Worm (Caenorhabditis elegans) whole organism, young adult: ENCODE data around the gene nep-15.
A peak's percentile ranks its signal among the peaks of the same experiment; 100 is the strongest.
"Not testable (repeated sequence)": the region's sequence is repeated elsewhere in the genome, so short reads cannot be mapped to it uniquely, and the experiment has no call there.

Experiments
- B0019.2 ChIP-seq: fragments of 200-800 bp; sonication (Bioruptor generic); conservative IDR thresholded peaks from 2 replicates; pipeline ENCODE4 v1.3.6; 2022; ENCODE audit warnings: missing genetic modification reagents, missing genetic modification characterization, missing compliant biosample characterization
- B0035.1 ChIP-seq: sonication (generic microtip); optimal IDR thresholded peaks from 2 replicates; lab custom pipeline; 2016; ENCODE audit warnings: missing genetic modification characterization, mild to moderate bottlenecking, missing compliant biosample characterization, missing genotype, missing genetic modification reagents
- C06A6.2 ChIP-seq: fragments of 200-800 bp; sonication (Bioruptor generic); conservative IDR thresholded peaks from 2 replicates; pipeline ENCODE4 v1.3.6; 2022; ENCODE audit warnings: missing genetic modification characterization, missing compliant biosample characterization
- D2030.7 ChIP-seq: fragments of 200-800 bp; sonication (Bioruptor generic); IDR thresholded peaks from 2 replicates; pipeline ENCODE4 v1.3.6; 2022; ENCODE audit warnings: missing genetic modification reagents, missing genetic modification characterization, missing compliant biosample characterization
- F10E7.11 ChIP-seq: sonication (generic microtip); optimal IDR thresholded peaks from 2 replicates; lab custom pipeline; 2017; ENCODE audit warnings: mild to moderate bottlenecking, missing genetic modification characterization, moderate library complexity, missing compliant biosample characterization
- F22D6.2 ChIP-seq: sonication (generic microtip); optimal IDR thresholded peaks from 2 replicates; lab custom pipeline; 2016; ENCODE audit warnings: mild to moderate bottlenecking, missing genetic modification characterization, missing compliant biosample characterization
- F23B12.7 ChIP-seq: sonication (generic microtip); optimal IDR thresholded peaks from 2 replicates; lab custom pipeline; 2017; ENCODE audit warnings: missing genetic modification characterization, mild to moderate bottlenecking, missing compliant biosample characterization, antibody characterized with exemption, moderate library complexity; ENCODE audit not compliant: insufficient read depth
- F37B4.10 ChIP-seq: fragments of 200-800 bp; sonication (Bioruptor generic); IDR thresholded peaks from 2 replicates; pipeline ENCODE4 v1.3.6; 2022; ENCODE audit warnings: missing genetic modification characterization, missing compliant biosample characterization
- F57C9.4 ChIP-seq: sonication (generic microtip); optimal IDR thresholded peaks from 2 replicates; lab custom pipeline; 2017; ENCODE audit warnings: mild to moderate bottlenecking, missing genetic modification characterization, missing compliant biosample characterization
- K12H6.12 ChIP-seq: fragments of 200-800 bp; sonication (Bioruptor generic); optimal IDR thresholded peaks from 2 replicates; lab custom pipeline; 2018; ENCODE audit warnings: mild to moderate bottlenecking, missing genetic modification characterization, missing compliant biosample characterization
- Y53F4B.3 ChIP-seq: fragments of 200-800 bp; sonication (Bioruptor generic); IDR thresholded peaks from 2 replicates; pipeline ENCODE4 v1.3.6; 2022; ENCODE audit warnings: missing genetic modification reagents, missing genetic modification characterization, missing compliant biosample characterization
- Y67H2A.10 ChIP-seq: fragments of 200-800 bp; sonication (Bioruptor generic); conservative IDR thresholded peaks from 2 replicates; pipeline ENCODE4 v1.3.6; 2022; ENCODE audit warnings: missing genetic modification reagents, missing genetic modification characterization, missing compliant biosample characterization
- akir-1 ChIP-seq: fragments of 200-800 bp; sonication (Bioruptor generic); optimal IDR thresholded peaks from 2 replicates; lab custom pipeline; 2018; ENCODE audit warnings: mild to moderate bottlenecking, missing genetic modification characterization, moderate library complexity, missing compliant biosample characterization
- aptf-2 ChIP-seq: fragments of 200-800 bp; sonication (Bioruptor generic); conservative IDR thresholded peaks from 2 replicates; pipeline ENCODE4 v1.3.6; 2022; ENCODE audit warnings: missing genetic modification reagents, missing genetic modification characterization, missing compliant biosample characterization
- athp-1 ChIP-seq: sonication (generic microtip); optimal IDR thresholded peaks from 2 replicates; lab custom pipeline; 2017; ENCODE audit warnings: mild to moderate bottlenecking, missing genetic modification characterization, missing compliant biosample characterization
- attf-6 ChIP-seq: fragments of 200-800 bp; sonication (Bioruptor generic); IDR thresholded peaks from 2 replicates; pipeline ENCODE4 v1.3.6; 2022; ENCODE audit warnings: missing genetic modification reagents, missing genetic modification characterization, missing compliant biosample characterization
- ceh-100 ChIP-seq: fragments of 200-800 bp; sonication (Bioruptor generic); IDR thresholded peaks from 2 replicates; pipeline ENCODE4 v1.3.6; 2022; ENCODE audit warnings: missing genetic modification reagents, missing genetic modification characterization, missing compliant biosample characterization
- ceh-40 ChIP-seq: fragments of 200-800 bp; sonication (Bioruptor generic); IDR thresholded peaks from 2 replicates; pipeline ENCODE4 v1.3.6; 2022; ENCODE audit warnings: missing genetic modification characterization, missing compliant biosample characterization
- ceh-79 ChIP-seq: sonication (generic microtip); optimal IDR thresholded peaks from 2 replicates; lab custom pipeline; 2017; ENCODE audit warnings: mild to moderate bottlenecking, missing genetic modification characterization, missing compliant biosample characterization
- ceh-91 ChIP-seq: fragments of 200-800 bp; sonication (Bioruptor generic); IDR thresholded peaks from 2 replicates; pipeline ENCODE4 v1.3.6; 2022; ENCODE audit warnings: missing genetic modification reagents, missing genetic modification characterization, missing compliant biosample characterization
- efl-1 ChIP-seq: fragments of 150-350 bp; optimal IDR thresholded peaks from 2 replicates; lab custom pipeline; 2014; ENCODE audit warnings: missing biosample characterization, missing genetic modification reagents, missing genetic modification characterization
- ekl-4 ChIP-seq: fragments of 200-800 bp; sonication (Bioruptor generic); IDR thresholded peaks from 2 replicates; pipeline ENCODE4 v1.3.6; 2022; ENCODE audit warnings: missing genetic modification reagents, missing genetic modification characterization, missing compliant biosample characterization
- ets-4 ChIP-seq: fragments of 200-800 bp; sonication (Bioruptor generic); optimal IDR thresholded peaks from 2 replicates; lab custom pipeline; 2018; ENCODE audit warnings: mild to moderate bottlenecking, missing genetic modification characterization, missing compliant biosample characterization
- fkh-3 ChIP-seq: sonication (generic microtip); optimal IDR thresholded peaks from 2 replicates; lab custom pipeline; 2016; ENCODE audit warnings: mild to moderate bottlenecking, missing genetic modification characterization, missing compliant biosample characterization
- lag-1 ChIP-seq: fragments of 200-800 bp; sonication (Bioruptor generic); IDR thresholded peaks from 2 replicates; pipeline ENCODE4 v1.3.6; 2022; ENCODE audit warnings: missing genetic modification reagents, missing genetic modification characterization, missing compliant biosample characterization
- let-526 ChIP-seq: fragments of 200-800 bp; sonication (Bioruptor generic); IDR thresholded peaks from 2 replicates; pipeline ENCODE4 v1.3.6; 2022; ENCODE audit warnings: missing genetic modification reagents, missing genetic modification characterization, missing compliant biosample characterization
- lin-26 ChIP-seq: fragments of 200-800 bp; sonication (Bioruptor generic); IDR thresholded peaks from 2 replicates; pipeline ENCODE4 v1.3.6; 2022; ENCODE audit warnings: missing genetic modification reagents, missing genetic modification characterization, missing compliant biosample characterization
- madf-10 ChIP-seq: sonication (generic microtip); optimal IDR thresholded peaks from 2 replicates; lab custom pipeline; 2016; ENCODE audit warnings: mild to moderate bottlenecking, missing genetic modification characterization, missing compliant biosample characterization
- madf-8 ChIP-seq: fragments of 200-800 bp; sonication (Bioruptor generic); conservative IDR thresholded peaks from 2 replicates; pipeline ENCODE4 v1.3.6; 2022; ENCODE audit warnings: missing genetic modification reagents, missing genetic modification characterization, missing compliant biosample characterization
- mxl-1 ChIP-seq: sonication (generic microtip); optimal IDR thresholded peaks from 2 replicates; lab custom pipeline; 2016; ENCODE audit warnings: missing genetic modification characterization, missing compliant biosample characterization
- nfyb-1 ChIP-seq: fragments of 200-800 bp; sonication (Bioruptor generic); IDR thresholded peaks from 2 replicates; pipeline ENCODE4 v1.3.6; 2022; ENCODE audit warnings: missing genetic modification reagents, missing genetic modification characterization, missing compliant biosample characterization
- nhr-179 ChIP-seq: sonication (generic microtip); optimal IDR thresholded peaks from 2 replicates; lab custom pipeline; 2016; ENCODE audit warnings: mild to moderate bottlenecking, missing genetic modification characterization, missing compliant biosample characterization
- nhr-80 ChIP-seq: sonication (generic microtip); optimal IDR thresholded peaks from 2 replicates; lab custom pipeline; 2016; ENCODE audit warnings: missing genetic modification characterization, missing compliant biosample characterization
- rcor-1 ChIP-seq: fragments of 200-800 bp; sonication (Bioruptor generic); IDR thresholded peaks from 2 replicates; pipeline ENCODE4 v1.3.6; 2022; ENCODE audit warnings: missing genetic modification reagents, missing genetic modification characterization, missing compliant biosample characterization
- repo-1 ChIP-seq: sonication (generic microtip); optimal IDR thresholded peaks from 2 replicates; lab custom pipeline; 2017; ENCODE audit warnings: mild to moderate bottlenecking, missing genetic modification characterization, missing compliant biosample characterization
- rpc-1 ChIP-seq, 2 experiments: fragments of 150-350 bp in 1 of 2; sonication (generic microtip) in 1 of 2; optimal IDR thresholded peaks; 2 replicates each; lab custom pipeline; 2014 to 2018; ENCODE audit warnings: missing biosample characterization in 1 of 2, missing genetic modification characterization in 1 of 2, missing genetic modification reagents in 1 of 2, missing genotype in 1 of 2
- snpc-1.3 ChIP-seq: sonication (generic microtip); optimal IDR thresholded peaks from 2 replicates; lab custom pipeline; 2017; ENCODE audit warnings: missing genetic modification characterization, mild to moderate bottlenecking, missing compliant biosample characterization, antibody characterized with exemption, moderate library complexity, missing genotype, missing genetic modification reagents; ENCODE audit not compliant: insufficient read depth
- somi-1 ChIP-seq: fragments of 200-800 bp; sonication (Bioruptor generic); optimal IDR thresholded peaks from 2 replicates; lab custom pipeline; 2018; ENCODE audit warnings: mild to moderate bottlenecking, missing genetic modification characterization, missing compliant biosample characterization
- unc-62 ChIP-seq: fragments of 150-350 bp; optimal IDR thresholded peaks from 2 replicates; lab custom pipeline; 2014; ENCODE audit warnings: missing biosample characterization, missing genetic modification reagents, missing genetic modification characterization
- zim-3 ChIP-seq: sonication (generic microtip); optimal IDR thresholded peaks from 2 replicates; lab custom pipeline; 2017; ENCODE audit warnings: mild to moderate bottlenecking, missing genetic modification characterization, moderate library complexity, missing compliant biosample characterization
- ztf-18 ChIP-seq: sonication (generic microtip); optimal IDR thresholded peaks from 2 replicates; lab custom pipeline; 2016; ENCODE audit warnings: missing genotype, mild to moderate bottlenecking, missing genetic modification characterization, missing compliant biosample characterization
- ztf-22 ChIP-seq: fragments of 200-800 bp; sonication (Bioruptor generic); optimal IDR thresholded peaks from 2 replicates; lab custom pipeline; 2018; ENCODE audit warnings: mild to moderate bottlenecking, missing genetic modification characterization, moderate library complexity, missing compliant biosample characterization
- ztf-25 ChIP-seq: fragments of 200-800 bp; sonication (Bioruptor generic); IDR thresholded peaks from 2 replicates; pipeline ENCODE4 v1.3.6; 2022; ENCODE audit warnings: missing genetic modification reagents, missing genetic modification characterization, missing compliant biosample characterization
- ztf-6 ChIP-seq: fragments of 200-800 bp; sonication (Bioruptor generic); IDR thresholded peaks from 2 replicates; pipeline ENCODE4 v1.3.6; 2022; ENCODE audit warnings: missing genetic modification reagents, missing genetic modification characterization, missing compliant biosample characterization

The nep-15 gene

ce11 chrX:8410754-8411153, 38.7 kb downstream of the nep-15 start, which contains the start of gene F08F1.9:
F08F1.9 (minus strand) TSS chrX:8410854.
- TF ChIP-seq efl-1; attf-6; lin-26 (GFP tag; lab: Robert Waterston, UW): not testable (repeated sequence)

ce11 chrX:8413130-8413529, 41.1 kb downstream of the nep-15 start, which contains the start of gene F08F1.4:
F08F1.4 (plus strand) TSS chrX:8413430.
- TF ChIP-seq nhr-179 (tag; lab: Kevin White, UChicago) (no peak), D2030.7 (GFP tag; lab: Robert Waterston, UW) (no peak), let-526 (GFP tag; lab: Robert Waterston, UW) (no peak), ceh-79 (tag; lab: Kevin White, UChicago) (no peak), ztf-25 (GFP tag; lab: Robert Waterston, UW) (no peak), lag-1 (GFP tag; lab: Robert Waterston, UW) (no peak), rcor-1 (no peak), repo-1 (no peak), ets-4 (GFP tag; lab: Kevin White, UChicago) (no peak), somi-1 (GFP tag; lab: Kevin White, UChicago) (no peak), C06A6.2 (no peak), ceh-40 (GFP tag; lab: Robert Waterston, UW) (no peak), Y53F4B.3 (no peak), F22D6.2 (tag; lab: Kevin White, UChicago) (no peak), ztf-22 (GFP tag; lab: Kevin White, UChicago) (no peak), athp-1 (tag; lab: Kevin White, UChicago) (no peak), F10E7.11 (tag; lab: Kevin White, UChicago) (no peak), zim-3 (tag; lab: Kevin White, UChicago) (no peak), F57C9.4 (tag; lab: Kevin White, UChicago) (no peak), ztf-6 (GFP tag; lab: Robert Waterston, UW) (no peak)

ce11 chrX:8416819-8417218, 44.8 kb downstream of the nep-15 start, which contains the start of gene ced-8:
ced-8 (minus strand) TSS chrX:8416919.
- no peak for TF ChIP-seq unc-62 (GFP tag; lab: Kevin White, UChicago)
- no peak for TF ChIP-seq F37B4.10 (GFP tag; lab: Robert Waterston, UW)
- no peak for TF ChIP-seq F23B12.7 (tag; lab: Kevin White, UChicago)
- no peak for TF ChIP-seq lag-1 (GFP tag; lab: Robert Waterston, UW)
- no peak for TF ChIP-seq snpc-1.3
- no peak for TF ChIP-seq ztf-6 (GFP tag; lab: Robert Waterston, UW)
- no peak for TF ChIP-seq Y67H2A.10 (GFP tag; lab: Robert Waterston, UW)
- no peak for TF ChIP-seq B0019.2 (GFP tag; lab: Robert Waterston, UW)
- TF ChIP-seq ztf-25 (GFP tag; lab: Robert Waterston, UW): no peak
- TF ChIP-seq ekl-4: no peak
- TF ChIP-seq Y53F4B.3: no peak
- TF ChIP-seq K12H6.12 (tag; lab: Kevin White, UChicago): no peak
- TF ChIP-seq nhr-80: no peak

ce11 chrX:8417727-8418126, 45.7 kb downstream of the nep-15 start:
- TF ChIP-seq ztf-25 (GFP tag; lab: Robert Waterston, UW): no peak
- TF ChIP-seq akir-1 (GFP tag; lab: Kevin White, UChicago): no peak
- no peak for TF ChIP-seq B0035.1
- no peak for TF ChIP-seq ceh-79 (tag; lab: Kevin White, UChicago)
- no peak for TF ChIP-seq F22D6.2 (tag; lab: Kevin White, UChicago)
- TF ChIP-seq ceh-91 (GFP tag; lab: Robert Waterston, UW): no peak
- peak; percentile 77 for TF ChIP-seq lin-26 (GFP tag; lab: Robert Waterston, UW)
- TF ChIP-seq mxl-1: no peak
- no peak for TF ChIP-seq ceh-100 (GFP tag; lab: Robert Waterston, UW)
- no peak for TF ChIP-seq aptf-2 (GFP tag; lab: Robert Waterston, UW)
- TF ChIP-seq nfyb-1 (GFP tag; lab: Robert Waterston, UW): no peak
- TF ChIP-seq efl-1: no peak
- no peak for TF ChIP-seq let-526 (GFP tag; lab: Robert Waterston, UW)
- no peak for TF ChIP-seq madf-10 (tag; lab: Kevin White, UChicago)
- TF ChIP-seq ztf-18 (tag; lab: Kevin White, UChicago): no peak
- peak; percentile 66 for TF ChIP-seq rpc-1 (optimal IDR thresholded peaks at IDR 0.05; lab: Kevin White, UChicago)
- peak; percentile 82 for TF ChIP-seq rpc-1 (tag; optimal IDR thresholded peaks at IDR 0.05; lab: Kevin White, UChicago)
- TF ChIP-seq fkh-3 (tag; lab: Kevin White, UChicago): no peak
- no peak for TF ChIP-seq madf-8 (GFP tag; lab: Robert Waterston, UW)
